Fruit fly (Drosophila melanogaster): ENCODE data around the gene Nmnat.

DNA sequence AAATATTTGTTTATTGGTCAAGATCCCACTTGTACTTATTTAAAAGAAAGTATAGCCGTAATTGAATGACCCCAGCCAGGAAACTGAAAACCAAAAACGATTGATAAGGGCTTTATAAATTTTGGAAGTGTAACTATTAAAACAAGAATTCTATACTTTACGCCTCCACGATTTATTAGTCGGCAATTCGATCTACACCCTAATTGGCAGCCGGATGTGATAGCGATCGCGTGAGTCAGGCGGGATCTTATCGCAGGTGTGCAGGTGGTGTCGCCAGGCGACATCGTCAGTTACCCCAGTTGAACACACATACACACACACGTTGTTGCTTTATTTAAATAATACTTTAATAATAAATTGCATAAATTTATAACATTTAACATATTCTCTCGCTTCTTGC, 10.5 kb upstream of the Nmnat start:
- TF ChIP-seq CG17568 (GFP tag; optimal IDR thresholded peaks at IDR 0.05), result no peak
- TF ChIP-seq oc (tag; optimal IDR thresholded peaks at IDR 0.05), result no peak
- TF ChIP-seq Camta (GFP tag; optimal IDR thresholded peaks at IDR 0.05), result no peak
- no peak for TF ChIP-seq nau (GFP tag; optimal IDR thresholded peaks at IDR 0.05)
- TF ChIP-seq caup (GFP tag; optimal IDR thresholded peaks at IDR 0.05; ENCODE audit: severe bottlenecking), result no peak
- no peak for TF ChIP-seq az2 (GFP tag; optimal IDR thresholded peaks at IDR 0.05)
- no peak for TF ChIP-seq CG2678 (tag; optimal IDR thresholded peaks at IDR 0.05)
- TF ChIP-seq CG1024 (GFP tag; IDR thresholded peaks at IDR 0.05), result no peak
- TF ChIP-seq pan (optimal IDR thresholded peaks at IDR 0.05), result no peak
- TF ChIP-seq pan (GFP tag; optimal IDR thresholded peaks at IDR 0.05 in 1 of 2, IDR thresholded peaks at IDR 0.05 in 1 of 2), result no peak
